Worm (Caenorhabditis elegans) whole organism, L3 larva: ENCODE measurements around the gene efhc-1.
A peak's percentile ranks its signal among the peaks of the same experiment; 100 is the strongest.

Experiments used
- R02D3.7 ChIP-seq: fragments of 150-350 bp; optimal IDR thresholded peaks from 2 replicates; lab custom pipeline; 2014; ENCODE audit warnings: missing biosample characterization, missing genetic modification characterization
- ZK546.5 ChIP-seq: sonication (generic microtip); optimal IDR thresholded peaks from 2 replicates; lab custom pipeline; 2017; ENCODE audit warnings: missing biosample characterization, missing genetic modification characterization
- ama-1 ChIP-seq: fragments of 150-350 bp; optimal IDR thresholded peaks from 2 replicates; lab custom pipeline; 2018
- ceh-16 ChIP-seq: sonication (generic microtip); optimal IDR thresholded peaks from 2 replicates; lab custom pipeline; 2017; ENCODE audit warnings: missing biosample characterization, missing genetic modification characterization
- ceh-28 ChIP-seq: fragments of 150-350 bp; optimal IDR thresholded peaks from 2 replicates; lab custom pipeline; 2014; ENCODE audit warnings: missing biosample characterization, missing genetic modification reagents, missing genetic modification characterization
- egl-5 ChIP-seq: fragments of 150-350 bp; optimal IDR thresholded peaks from 2 replicates; lab custom pipeline; 2017; ENCODE audit warnings: missing biosample characterization, missing genetic modification reagents, missing genetic modification characterization, inconsistent platforms
- elt-1 ChIP-seq: fragments of 150-350 bp; optimal IDR thresholded peaks from 2 replicates; lab custom pipeline; 2014; ENCODE audit warnings: missing biosample characterization, missing genetic modification characterization
- elt-2 ChIP-seq: sonication (generic microtip); optimal IDR thresholded peaks from 2 replicates; lab custom pipeline; 2016; ENCODE audit warnings: missing genetic modification reagents, mild to moderate bottlenecking, missing genetic modification characterization, missing compliant biosample characterization
- elt-3 ChIP-seq, 3 experiments: fragments of 150-350 bp in 1 of 3; sonication (generic microtip) in 2 of 3; optimal IDR thresholded peaks; 2 replicates in 2 of 3; 4 replicates in 1 of 3; lab custom pipeline; 2014 to 2017; ENCODE audit warnings: missing biosample characterization in 3 of 3, missing genetic modification characterization in 3 of 3
- eor-1 ChIP-seq, 2 experiments: fragments of 150-350 bp; optimal IDR thresholded peaks; 2 replicates each; lab custom pipeline; 2014 to 2018; ENCODE audit warnings: missing biosample characterization in 2 of 2, missing genetic modification characterization in 2 of 2
- fos-1 ChIP-seq: fragments of 150-350 bp; optimal IDR thresholded peaks from 2 replicates; lab custom pipeline; 2014; ENCODE audit warnings: missing biosample characterization, missing genetic modification characterization
- hmg-11 ChIP-seq: sonication (generic microtip); optimal IDR thresholded peaks from 2 replicates; lab custom pipeline; 2016; ENCODE audit warnings: missing genetic modification characterization, missing compliant biosample characterization
- jun-1 ChIP-seq: fragments of 150-350 bp; optimal IDR thresholded peaks from 2 replicates; lab custom pipeline; 2014; ENCODE audit warnings: missing biosample characterization, missing genetic modification reagents, missing genetic modification characterization
- lin-39 ChIP-seq: fragments of 150-350 bp; optimal IDR thresholded peaks from 2 replicates; lab custom pipeline; 2018; ENCODE audit warnings: missing biosample characterization, missing genetic modification reagents, missing genetic modification characterization
- lsy-12 ChIP-seq: sonication (generic microtip); optimal IDR thresholded peaks from 2 replicates; lab custom pipeline; 2016; ENCODE audit warnings: mild to moderate bottlenecking, missing genetic modification characterization, missing compliant biosample characterization
- mdl-1 ChIP-seq: fragments of 150-350 bp; optimal IDR thresholded peaks from 2 replicates; lab custom pipeline; 2014; ENCODE audit warnings: missing biosample characterization, missing genetic modification characterization
- mml-1 ChIP-seq: fragments of 150-350 bp; sonication (generic microtip); optimal IDR thresholded peaks from 3 replicates; lab custom pipeline; 2014; ENCODE audit warnings: missing biosample characterization, missing genetic modification characterization
- nhr-11 ChIP-seq: fragments of 150-350 bp; optimal IDR thresholded peaks from 2 replicates; lab custom pipeline; 2014; ENCODE audit warnings: missing biosample characterization, missing genetic modification characterization
- nhr-12 ChIP-seq: fragments of 150-350 bp; optimal IDR thresholded peaks from 2 replicates; lab custom pipeline; 2014; ENCODE audit warnings: missing biosample characterization, missing genetic modification characterization
- nhr-23 ChIP-seq: fragments of 150-350 bp; optimal IDR thresholded peaks from 2 replicates; lab custom pipeline; 2014; ENCODE audit warnings: missing biosample characterization, missing genetic modification reagents, missing genetic modification characterization
- nhr-25 ChIP-seq: sonication (generic microtip); optimal IDR thresholded peaks from 2 replicates; lab custom pipeline; 2017; ENCODE audit warnings: missing biosample characterization, missing genetic modification characterization
- nhr-28 ChIP-seq: fragments of 150-350 bp; optimal IDR thresholded peaks from 2 replicates; lab custom pipeline; 2014; ENCODE audit warnings: missing biosample characterization, missing genetic modification characterization
- nhr-43 ChIP-seq: sonication (generic microtip); optimal IDR thresholded peaks from 2 replicates; lab custom pipeline; 2016; ENCODE audit warnings: mild to moderate bottlenecking, missing genetic modification characterization, missing compliant biosample characterization; ENCODE audit not compliant: poor library complexity, severe bottlenecking
- nhr-67 ChIP-seq: fragments of 150-350 bp; optimal IDR thresholded peaks from 2 replicates; lab custom pipeline; 2014; ENCODE audit warnings: missing biosample characterization, missing genetic modification characterization
- nhr-77 ChIP-seq: fragments of 150-350 bp; optimal IDR thresholded peaks from 2 replicates; lab custom pipeline; 2014; ENCODE audit warnings: missing biosample characterization, missing genetic modification characterization
- pha-4 ChIP-seq: fragments of 150-350 bp; optimal IDR thresholded peaks from 2 replicates; lab custom pipeline; 2014; ENCODE audit warnings: missing biosample characterization, missing genetic modification reagents, missing genetic modification characterization
- sea-2 ChIP-seq: fragments of 150-350 bp; sonication (generic microtip); optimal IDR thresholded peaks from 4 replicates; lab custom pipeline; 2014; ENCODE audit warnings: missing biosample characterization, missing genetic modification reagents, missing genetic modification characterization
- skn-1 ChIP-seq: fragments of 150-350 bp; optimal IDR thresholded peaks from 2 replicates; lab custom pipeline; 2014; ENCODE audit warnings: missing biosample characterization, missing genetic modification characterization
- snpc-4 ChIP-seq: fragments of 150-350 bp; optimal IDR thresholded peaks from 2 replicates; lab custom pipeline; 2014; ENCODE audit warnings: missing biosample characterization, missing genetic modification characterization
- unc-62 ChIP-seq: fragments of 150-350 bp; sonication (generic microtip); optimal IDR thresholded peaks from 4 replicates; lab custom pipeline; 2014; ENCODE audit warnings: missing biosample characterization, missing genetic modification reagents, missing genetic modification characterization
- zag-1 ChIP-seq: fragments of 150-350 bp; optimal IDR thresholded peaks from 2 replicates; lab custom pipeline; 2014; ENCODE audit warnings: missing biosample characterization, missing genetic modification characterization
- ztf-4 ChIP-seq: fragments of 150-350 bp; optimal IDR thresholded peaks from 2 replicates; lab custom pipeline; 2014; ENCODE audit warnings: missing biosample characterization, missing genetic modification characterization

Gene efhc-1

DNA sequence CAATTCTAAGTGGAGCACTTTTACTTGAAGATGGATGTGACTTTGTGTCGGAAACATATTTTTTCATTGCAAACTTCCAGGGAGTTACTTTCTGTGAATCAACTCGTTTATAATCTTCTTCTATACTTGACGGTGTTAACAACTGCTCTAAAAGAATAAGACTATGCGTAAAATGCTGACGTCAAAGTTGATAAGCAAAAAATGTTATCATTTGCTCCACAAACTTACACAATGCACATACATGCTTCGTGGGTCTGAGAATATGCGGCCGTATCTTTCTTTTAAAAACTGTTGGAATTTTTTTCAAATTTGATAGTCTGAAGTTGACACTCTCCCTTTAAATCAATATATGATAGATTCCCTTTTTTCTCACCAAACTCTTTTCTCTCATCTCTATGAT lies 37.0 kb downstream of the efhc-1 start:
- TF ChIP-seq elt-2 (tag; lab: Kevin White, UChicago): peak; percentile 70
- TF ChIP-seq jun-1: no peak

DNA sequence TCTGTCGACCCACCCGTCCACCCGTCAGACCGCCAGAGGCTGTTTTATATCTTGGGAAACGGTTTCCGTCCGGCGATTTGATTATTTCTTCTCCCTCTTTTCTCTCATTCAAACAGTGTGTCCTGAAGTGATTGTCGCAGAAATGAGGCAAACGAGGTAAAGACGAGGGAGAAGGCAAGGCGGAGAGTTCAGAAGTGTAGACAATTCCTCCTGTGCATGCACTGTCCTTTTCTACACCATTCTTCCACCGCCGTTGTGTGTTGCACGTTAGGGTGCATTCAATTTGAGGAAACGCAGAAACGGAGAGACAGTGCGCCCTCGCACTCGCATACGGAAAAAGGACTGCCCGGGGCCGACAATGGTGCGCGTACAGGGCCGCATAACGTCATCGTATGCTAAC lies 37.5 kb downstream of the efhc-1 start:
- TF ChIP-seq jun-1 (peak; percentile 41), elt-2 (tag; lab: Kevin White, UChicago) (peak; percentile 9), lsy-12 (tag; lab: Kevin White, UChicago) (peak; percentile 67), ama-1 (lab: Kevin White, UChicago) (no peak), mdl-1 (no peak), nhr-23 (tag; lab: Kevin White, UChicago) (peak; percentile 30), hmg-11 (tag; lab: Kevin White, UChicago) (no peak), pha-4 (peak; percentile 5)

DNA sequence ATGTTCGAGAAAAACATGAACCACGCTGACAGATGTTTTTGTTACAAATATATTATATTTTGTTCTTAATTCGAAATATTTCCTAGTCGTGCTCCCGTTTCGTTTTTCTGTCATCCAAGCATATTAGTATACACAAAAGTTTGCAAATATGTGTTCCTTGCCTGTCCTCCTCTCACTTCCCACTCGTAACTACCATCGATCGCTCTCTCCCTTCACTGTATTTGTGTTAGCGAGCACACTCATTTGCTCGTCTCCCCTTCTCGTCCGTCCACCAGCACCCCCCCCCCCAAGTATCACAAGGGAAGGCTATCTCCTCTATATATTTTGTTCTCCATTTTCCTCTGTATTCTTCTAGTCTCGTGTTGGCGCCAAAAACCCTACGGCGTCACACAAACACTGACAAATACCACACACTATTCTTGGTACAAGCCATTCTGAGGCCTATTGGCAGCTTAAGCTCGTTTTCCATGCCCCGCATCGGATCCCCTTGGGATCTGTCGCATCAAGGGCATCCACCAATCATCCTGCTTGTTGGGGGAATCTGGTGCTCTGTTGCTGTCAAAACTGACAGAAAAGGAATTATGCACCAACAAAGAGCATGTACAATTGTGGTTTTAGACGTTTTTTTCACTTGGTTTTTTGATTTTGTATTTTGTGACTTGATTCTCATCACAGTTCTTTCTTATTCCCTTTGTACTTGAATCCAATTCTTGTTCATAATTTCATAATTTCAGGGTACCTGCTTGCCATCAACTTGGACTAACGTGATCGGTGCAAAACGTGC lies 38.5 kb downstream of the efhc-1 start, which contains the start of gene pkn-1:
Gene pkn-1, plus strand, starts transcription at position 734 of the 784 bp plus-strand sequence.
- TF ChIP-seq sea-2 (no peak), nhr-67 (tag; lab: Kevin White, UChicago) (no peak), pha-4 (peak; percentile 75), zag-1 (no peak), nhr-43 (tag; lab: Kevin White, UChicago) (no peak), mml-1 (tag; lab: Kevin White, UChicago) (no peak), nhr-28 (no peak), nhr-11 (tag; lab: Kevin White, UChicago) (no peak), ama-1 (lab: Kevin White, UChicago) (no peak), elt-2 (tag; lab: Kevin White, UChicago) (peak; percentile 19), unc-62 (GFP tag; lab: Kevin White, UChicago) (peak; percentile 45), nhr-77 (tag; lab: Kevin White, UChicago) (no peak), nhr-25 (no peak), elt-3 (tag; optimal IDR thresholded peaks at IDR 0.05; lab: Kevin White, UChicago) (no peak), lsy-12 (tag; lab: Kevin White, UChicago) (peak; percentile 4), fos-1 (tag; lab: Kevin White, UChicago) (no peak), lin-39 (tag; lab: Kevin White, UChicago) (peak; percentile 21)

DNA sequence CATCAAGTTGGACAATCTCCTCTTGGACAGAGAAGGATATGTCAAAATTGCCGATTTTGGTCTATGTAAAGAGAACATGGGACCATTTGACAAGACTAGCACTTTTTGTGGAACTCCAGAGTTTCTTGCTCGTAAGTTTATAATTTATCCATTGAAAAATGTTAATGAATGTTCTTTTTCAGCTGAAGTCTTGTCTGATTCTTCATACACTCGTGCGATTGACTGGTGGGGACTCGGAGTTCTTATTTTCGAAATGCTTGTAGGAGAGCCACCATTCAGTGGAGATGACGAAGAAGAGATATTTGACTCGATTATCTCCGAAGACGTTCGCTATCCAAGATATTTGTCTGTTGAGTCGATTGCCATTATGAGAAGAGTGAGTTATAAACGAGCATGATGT lies 42.9 kb downstream of the efhc-1 start:
- no peak for TF ChIP-seq skn-1 (tag; lab: Kevin White, UChicago)
- TF ChIP-seq ama-1 (lab: Kevin White, UChicago): no peak
- TF ChIP-seq ceh-16 (tag; lab: Kevin White, UChicago): no peak
- no peak for TF ChIP-seq elt-2 (tag; lab: Kevin White, UChicago)
- TF ChIP-seq ceh-28 (tag; lab: Kevin White, UChicago): no peak
- no peak for TF ChIP-seq R02D3.7 (tag; lab: Kevin White, UChicago)
- TF ChIP-seq snpc-4 (tag; lab: Kevin White, UChicago): no peak
- TF ChIP-seq nhr-43 (tag; lab: Kevin White, UChicago): no peak

DNA sequence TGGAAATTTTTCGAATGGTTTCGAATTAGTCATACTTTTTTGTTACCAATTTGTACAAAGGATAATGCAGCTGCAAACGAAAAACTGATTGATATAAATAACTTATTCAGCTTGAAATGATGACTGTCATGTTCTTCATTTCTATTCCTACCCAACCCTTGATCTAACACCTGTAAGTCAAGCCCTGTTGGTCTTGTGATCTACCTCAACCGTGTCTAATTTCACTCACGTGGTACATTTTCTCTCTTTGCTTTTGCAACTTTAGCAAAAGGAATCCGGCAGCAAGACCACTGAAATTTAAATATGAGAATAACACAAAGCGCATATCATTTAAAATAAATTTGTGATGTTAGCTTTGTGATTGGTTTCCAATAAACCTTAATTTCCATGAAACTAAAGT lies 45.9 kb downstream of the efhc-1 start:
- TF ChIP-seq jun-1: no peak
- TF ChIP-seq eor-1 (tag; optimal IDR thresholded peaks at IDR 0.05; lab: Kevin White, UChicago): no peak
- no peak for TF ChIP-seq nhr-11 (tag; lab: Kevin White, UChicago)
- no peak for TF ChIP-seq ztf-4

DNA sequence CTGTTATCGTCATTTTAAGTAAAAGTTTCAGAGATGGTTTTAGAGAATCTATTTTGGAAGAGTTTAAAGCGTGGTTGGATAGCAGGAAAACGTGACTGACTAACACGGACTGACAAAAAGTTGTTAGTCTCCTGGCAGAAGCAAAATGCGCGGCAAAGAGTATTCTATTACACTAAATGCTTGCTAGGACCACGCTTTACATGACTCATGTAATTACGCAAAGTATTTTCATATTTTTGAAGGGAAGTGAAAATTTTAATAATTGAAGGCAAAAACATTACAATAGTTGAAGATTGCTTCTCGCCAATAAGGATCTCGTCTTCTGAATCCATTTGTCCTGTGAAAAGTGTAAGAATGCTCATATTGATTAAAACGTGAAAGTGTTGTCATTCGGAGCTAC lies 48.0 kb downstream of the efhc-1 start, which contains the start of gene gur-3:
Gene gur-3, minus strand, starts transcription at position 101 of the 400 bp plus-strand sequence.
- TF ChIP-seq ceh-16 (tag; lab: Kevin White, UChicago) (no peak), zag-1 (no peak), elt-2 (tag; lab: Kevin White, UChicago) (no peak), egl-5 (no peak), nhr-12 (tag; lab: Kevin White, UChicago) (no peak), eor-1 (tag; optimal IDR thresholded peaks at IDR 0.05; lab: Kevin White, UChicago) (no peak), nhr-77 (tag; lab: Kevin White, UChicago) (no peak), jun-1 (no peak), elt-1 (tag; lab: Kevin White, UChicago) (no peak), R02D3.7 (tag; lab: Kevin White, UChicago) (no peak), hmg-11 (tag; lab: Kevin White, UChicago) (no peak), nhr-43 (tag; lab: Kevin White, UChicago) (no peak), lsy-12 (tag; lab: Kevin White, UChicago) (no peak), snpc-4 (tag; lab: Kevin White, UChicago) (no peak), ZK546.5 (tag; lab: Kevin White, UChicago) (no peak), nhr-67 (tag; lab: Kevin White, UChicago) (no peak)
